Worm (Caenorhabditis elegans) whole organism, L3 larva: ENCODE data around the gene cyp-33D1.
A peak's percentile ranks its signal among the peaks of the same experiment; 100 is the strongest.

Experiments
- aly-2 ChIP-seq: fragments of 150-350 bp; optimal IDR thresholded peaks from 2 replicates; lab custom pipeline; 2014; ENCODE audit warnings: missing biosample characterization, missing genetic modification characterization
- ama-1 ChIP-seq: fragments of 150-350 bp; optimal IDR thresholded peaks from 2 replicates; lab custom pipeline; 2018
- ceh-28 ChIP-seq: fragments of 150-350 bp; optimal IDR thresholded peaks from 2 replicates; lab custom pipeline; 2014; ENCODE audit warnings: missing biosample characterization, missing genetic modification reagents, missing genetic modification characterization
- ceh-82 ChIP-seq: fragments of 150-350 bp; optimal IDR thresholded peaks from 2 replicates; lab custom pipeline; 2014; ENCODE audit warnings: missing biosample characterization, missing genetic modification characterization
- ceh-9 ChIP-seq: sonication (generic microtip); optimal IDR thresholded peaks from 2 replicates; lab custom pipeline; 2018; ENCODE audit warnings: missing biosample characterization, missing genetic modification characterization
- daf-12 ChIP-seq: fragments of 150-350 bp; optimal IDR thresholded peaks from 2 replicates; lab custom pipeline; 2014; ENCODE audit warnings: missing biosample characterization, missing genetic modification reagents, missing genetic modification characterization
- elt-1 ChIP-seq: fragments of 150-350 bp; optimal IDR thresholded peaks from 2 replicates; lab custom pipeline; 2014; ENCODE audit warnings: missing biosample characterization, missing genetic modification characterization
- elt-2 ChIP-seq: sonication (generic microtip); optimal IDR thresholded peaks from 2 replicates; lab custom pipeline; 2016; ENCODE audit warnings: missing genetic modification reagents, mild to moderate bottlenecking, missing genetic modification characterization, missing compliant biosample characterization
- eor-1 ChIP-seq, 2 experiments: fragments of 150-350 bp; optimal IDR thresholded peaks; 2 replicates each; lab custom pipeline; 2014 to 2018; ENCODE audit warnings: missing biosample characterization in 2 of 2, missing genetic modification characterization in 2 of 2
- fkh-2 ChIP-seq: fragments of 150-350 bp; optimal IDR thresholded peaks from 2 replicates; lab custom pipeline; 2014; ENCODE audit warnings: missing biosample characterization, missing genetic modification reagents, missing genetic modification characterization
- jun-1 ChIP-seq: fragments of 150-350 bp; optimal IDR thresholded peaks from 2 replicates; lab custom pipeline; 2014; ENCODE audit warnings: missing biosample characterization, missing genetic modification reagents, missing genetic modification characterization
- lsy-12 ChIP-seq: sonication (generic microtip); optimal IDR thresholded peaks from 2 replicates; lab custom pipeline; 2016; ENCODE audit warnings: mild to moderate bottlenecking, missing genetic modification characterization, missing compliant biosample characterization
- nhr-12 ChIP-seq: fragments of 150-350 bp; optimal IDR thresholded peaks from 2 replicates; lab custom pipeline; 2014; ENCODE audit warnings: missing biosample characterization, missing genetic modification characterization
- nhr-23 ChIP-seq: fragments of 150-350 bp; optimal IDR thresholded peaks from 2 replicates; lab custom pipeline; 2014; ENCODE audit warnings: missing biosample characterization, missing genetic modification reagents, missing genetic modification characterization
- nhr-237 ChIP-seq: fragments of 150-350 bp; optimal IDR thresholded peaks from 2 replicates; lab custom pipeline; 2014; ENCODE audit warnings: missing biosample characterization, missing genetic modification characterization
- nhr-25 ChIP-seq: sonication (generic microtip); optimal IDR thresholded peaks from 2 replicates; lab custom pipeline; 2017; ENCODE audit warnings: missing biosample characterization, missing genetic modification characterization
- nhr-28 ChIP-seq: fragments of 150-350 bp; optimal IDR thresholded peaks from 2 replicates; lab custom pipeline; 2014; ENCODE audit warnings: missing biosample characterization, missing genetic modification characterization
- nhr-76 ChIP-seq: fragments of 150-350 bp; sonication (generic microtip); optimal IDR thresholded peaks from 5 replicates; lab custom pipeline; 2014; ENCODE audit warnings: missing biosample characterization, missing genetic modification characterization
- pha-4 ChIP-seq: fragments of 150-350 bp; optimal IDR thresholded peaks from 2 replicates; lab custom pipeline; 2014; ENCODE audit warnings: missing biosample characterization, missing genetic modification reagents, missing genetic modification characterization
- pqm-1 ChIP-seq: fragments of 150-350 bp; optimal IDR thresholded peaks from 2 replicates; lab custom pipeline; 2017; ENCODE audit warnings: missing biosample characterization, missing genetic modification characterization, inconsistent platforms
- sea-2 ChIP-seq: fragments of 150-350 bp; sonication (generic microtip); optimal IDR thresholded peaks from 4 replicates; lab custom pipeline; 2014; ENCODE audit warnings: missing biosample characterization, missing genetic modification reagents, missing genetic modification characterization
- skn-1 ChIP-seq: fragments of 150-350 bp; optimal IDR thresholded peaks from 2 replicates; lab custom pipeline; 2014; ENCODE audit warnings: missing biosample characterization, missing genetic modification characterization
- snpc-4 ChIP-seq: fragments of 150-350 bp; optimal IDR thresholded peaks from 2 replicates; lab custom pipeline; 2014; ENCODE audit warnings: missing biosample characterization, missing genetic modification characterization
- tbx-2 ChIP-seq: sonication (generic microtip); optimal IDR thresholded peaks from 2 replicates; lab custom pipeline; 2016; ENCODE audit warnings: mild to moderate bottlenecking, missing genetic modification characterization, missing compliant biosample characterization
- unc-39 ChIP-seq: sonication (generic microtip); optimal IDR thresholded peaks from 4 replicates; lab custom pipeline; 2017; ENCODE audit warnings: missing biosample characterization, missing genetic modification characterization
- unc-62 ChIP-seq: fragments of 150-350 bp; sonication (generic microtip); optimal IDR thresholded peaks from 4 replicates; lab custom pipeline; 2014; ENCODE audit warnings: missing biosample characterization, missing genetic modification reagents, missing genetic modification characterization
- zag-1 ChIP-seq: fragments of 150-350 bp; optimal IDR thresholded peaks from 2 replicates; lab custom pipeline; 2014; ENCODE audit warnings: missing biosample characterization, missing genetic modification characterization
- ztf-11 ChIP-seq: fragments of 150-350 bp; optimal IDR thresholded peaks from 2 replicates; lab custom pipeline; 2014; ENCODE audit warnings: missing biosample characterization, missing genetic modification characterization

cyp-33D1 gene

DNA sequence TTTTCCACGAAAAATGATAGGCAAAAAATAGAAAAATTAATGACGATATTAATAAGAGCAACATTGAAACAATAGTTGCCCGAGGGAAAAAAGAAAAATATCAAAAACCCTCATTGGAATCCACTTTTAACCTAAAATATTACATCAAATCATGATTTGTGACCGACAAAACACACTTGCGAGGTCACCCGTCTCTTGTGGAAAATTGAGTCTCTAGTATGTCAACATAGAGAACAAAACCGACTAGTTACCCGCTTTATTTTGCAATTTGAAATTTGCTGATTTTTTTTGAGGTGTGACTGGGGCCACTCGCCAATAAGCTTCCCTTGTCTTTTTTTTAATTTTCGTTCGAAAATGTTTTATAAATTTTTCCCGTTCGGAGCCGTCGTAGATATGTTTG, at the start of gene cyp-33D1:
TSS of gene cyp-33D1 (minus strand) at position 101 of the 400 bp plus-strand sequence.
- TF ChIP-seq ama-1 (lab: Kevin White, UChicago) (no peak), daf-12 (no peak), eor-1 (tag; optimal IDR thresholded peaks at IDR 0.05; lab: Kevin White, UChicago) (no peak), snpc-4 (tag; lab: Kevin White, UChicago) (no peak), unc-62 (GFP tag; lab: Kevin White, UChicago) (no peak), elt-1 (tag; lab: Kevin White, UChicago) (no peak), sea-2 (GFP tag; lab: Kevin White, UChicago) (no peak), nhr-25 (tag; lab: Kevin White, UChicago) (no peak), zag-1 (tag; lab: Kevin White, UChicago) (no peak), ceh-28 (tag; lab: Kevin White, UChicago) (no peak)

DNA sequence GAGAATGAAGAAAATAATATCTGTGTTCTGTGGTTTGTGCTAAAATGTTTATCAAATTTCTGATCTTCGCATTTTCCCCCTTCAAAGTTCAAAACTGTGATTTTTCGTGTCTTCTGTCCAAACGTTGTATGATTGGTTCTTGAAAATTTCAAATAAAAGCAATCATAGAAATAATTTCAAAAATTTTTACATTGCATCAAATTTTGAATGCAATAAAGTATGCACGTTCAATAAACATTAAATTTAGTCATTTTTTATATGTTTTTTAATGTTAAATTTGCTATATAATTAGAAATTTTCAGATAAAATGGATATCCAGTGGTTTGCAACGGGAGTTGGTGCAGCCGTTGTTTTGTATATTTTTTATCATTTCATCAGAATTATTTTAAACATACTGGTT, 48.4 kb upstream of the cyp-33D1 start, which contains the start of gene stdh-2:
TSS of gene stdh-2 (plus strand) at position 301 of the 400 bp plus-strand sequence.
- no peak for TF ChIP-seq nhr-25 (tag; lab: Kevin White, UChicago)
- no peak for TF ChIP-seq aly-2 (tag; lab: Kevin White, UChicago)
- TF ChIP-seq sea-2 (GFP tag; lab: Kevin White, UChicago): no peak
- no peak for TF ChIP-seq unc-62 (GFP tag; lab: Kevin White, UChicago)
- TF ChIP-seq nhr-237 (tag; lab: Kevin White, UChicago): no peak
- TF ChIP-seq daf-12: no peak
- TF ChIP-seq nhr-76 (tag; lab: Kevin White, UChicago): no peak
- TF ChIP-seq snpc-4 (tag; lab: Kevin White, UChicago): no peak
- no peak for TF ChIP-seq elt-1 (tag; lab: Kevin White, UChicago)
- TF ChIP-seq pha-4: no peak

DNA sequence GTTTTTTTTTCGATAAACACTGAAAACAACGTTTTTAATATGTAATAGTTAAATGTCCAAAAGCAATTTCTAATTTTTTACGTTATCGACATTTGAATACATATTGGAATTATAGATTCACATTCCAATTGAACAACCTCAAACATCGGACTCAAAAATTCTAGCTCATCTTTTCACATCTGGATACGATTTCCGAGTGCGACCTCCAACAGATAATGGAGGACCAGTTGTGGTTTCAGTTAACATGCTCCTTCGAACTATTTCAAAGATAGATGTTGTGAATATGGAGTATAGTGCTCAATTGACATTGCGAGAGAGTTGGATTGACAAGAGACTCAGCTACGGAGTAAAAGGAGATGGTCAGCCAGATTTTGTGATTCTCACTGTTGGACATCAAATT, 44.4 kb upstream of the cyp-33D1 start:
- no peak for TF ChIP-seq daf-12
- TF ChIP-seq unc-39 (tag; lab: Kevin White, UChicago): no peak
- TF ChIP-seq ztf-11 (tag; lab: Kevin White, UChicago): no peak
- TF ChIP-seq elt-2: no peak
- no peak for TF ChIP-seq nhr-23 (tag; lab: Kevin White, UChicago)
- no peak for TF ChIP-seq nhr-28 (tag; lab: Kevin White, UChicago)
- TF ChIP-seq lsy-12 (tag; lab: Kevin White, UChicago): no peak
- no peak for TF ChIP-seq skn-1 (tag; lab: Kevin White, UChicago)
- TF ChIP-seq elt-1 (tag; lab: Kevin White, UChicago): no peak
- no peak for TF ChIP-seq zag-1 (tag; lab: Kevin White, UChicago)
- TF ChIP-seq nhr-25 (tag; lab: Kevin White, UChicago): no peak

DNA sequence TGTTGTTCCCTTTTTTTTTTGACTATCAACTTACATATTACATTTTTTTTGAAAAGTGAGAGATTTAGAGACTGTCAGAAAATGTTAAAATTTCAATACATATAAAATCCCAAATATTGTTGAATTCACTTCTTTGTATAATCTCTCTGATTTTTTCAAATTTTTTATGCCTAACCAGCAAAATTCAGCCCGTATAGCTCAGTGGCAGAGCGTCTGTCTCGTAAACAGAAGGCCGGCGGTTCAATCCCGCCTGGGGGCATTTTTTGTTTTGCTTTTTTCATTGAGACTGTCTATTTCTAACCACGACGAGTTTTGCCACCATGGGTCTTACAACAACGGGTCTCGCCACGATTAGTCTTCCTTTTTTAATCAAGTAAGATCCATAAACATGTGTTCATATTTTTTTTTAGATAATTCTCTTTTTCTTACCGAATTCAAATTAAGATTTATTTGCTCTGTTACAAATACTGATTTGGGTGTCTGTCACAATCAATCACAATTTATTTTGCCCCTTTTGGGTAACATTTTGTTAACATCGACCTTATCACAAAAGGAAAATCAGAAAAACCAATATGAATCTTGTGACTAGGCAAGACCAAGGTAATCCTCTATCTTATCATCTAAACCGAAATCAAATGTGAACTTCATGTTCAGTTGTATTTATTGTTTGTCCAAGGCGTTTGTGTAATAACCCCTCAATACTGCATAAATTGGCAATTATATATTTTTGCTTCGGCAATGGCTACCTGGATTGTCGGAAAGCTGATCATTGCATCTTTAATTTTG, 43.5 kb upstream of the cyp-33D1 start, which contains the start of gene glc-1:
TSS of gene glc-1 (plus strand) at position 663 of the 786 bp plus-strand sequence.
- TF ChIP-seq nhr-28 (tag; lab: Kevin White, UChicago) (no peak), elt-2 (peak; percentile 40), pqm-1 (tag; lab: Kevin White, UChicago) (peak; percentile 10)

DNA sequence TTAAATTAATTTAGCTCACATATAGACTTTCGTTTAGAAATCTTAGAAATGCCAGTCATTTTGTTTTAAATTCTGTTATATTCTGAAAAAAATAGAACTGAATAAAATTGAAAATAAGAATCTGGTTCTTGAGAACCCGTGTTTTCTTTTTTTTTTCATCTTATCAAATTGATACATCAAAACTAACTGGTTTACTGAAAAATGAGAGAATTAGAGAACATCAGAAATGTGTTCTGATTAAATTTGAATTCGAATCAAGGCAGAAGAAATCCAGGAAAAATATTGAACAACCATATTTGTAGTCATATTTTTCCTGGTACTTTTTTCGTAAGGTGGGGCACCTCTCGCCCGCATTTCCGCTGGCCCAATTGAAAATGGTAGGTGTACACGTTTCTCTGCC, 42.9 kb upstream of the cyp-33D1 start, which contains the start of gene F11A5.15:
TSS of gene F11A5.15 (minus strand) at position 101 of the 400 bp plus-strand sequence.
- no peak for TF ChIP-seq nhr-28 (tag; lab: Kevin White, UChicago)
- TF ChIP-seq eor-1 (tag; optimal IDR thresholded peaks at IDR 0.05; lab: Kevin White, UChicago): no peak
- no peak for TF ChIP-seq tbx-2 (tag; lab: Kevin White, UChicago)
- TF ChIP-seq ceh-82 (tag; lab: Kevin White, UChicago): no peak
- TF ChIP-seq ceh-9: no peak
- no peak for TF ChIP-seq jun-1 (tag; lab: Kevin White, UChicago)
- TF ChIP-seq nhr-12: no peak
- no peak for TF ChIP-seq pqm-1 (tag; lab: Kevin White, UChicago)
- TF ChIP-seq sea-2 (GFP tag; lab: Kevin White, UChicago): no peak

DNA sequence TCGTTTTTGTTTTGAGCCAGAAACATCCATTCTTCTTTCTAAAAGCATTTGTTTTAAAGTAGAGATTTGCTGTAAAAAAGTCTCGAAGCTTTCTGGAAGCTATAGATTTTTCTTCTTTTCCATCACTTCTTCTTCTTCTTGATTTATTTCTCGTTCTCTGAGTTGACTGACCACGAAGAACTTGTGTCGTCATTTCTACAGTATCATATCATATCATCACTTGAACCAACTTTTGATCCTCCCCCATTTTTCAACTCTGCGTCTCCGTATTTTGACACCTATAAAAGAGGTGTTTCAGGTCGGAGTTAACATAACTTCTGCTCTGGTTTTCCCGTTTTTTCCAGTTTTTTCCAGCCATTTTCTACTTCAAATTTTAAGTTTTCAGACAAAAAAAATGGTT, 38.8 kb upstream of the cyp-33D1 start, which contains the start of gene F11A5.9:
TSS of gene F11A5.9 (plus strand) at position 386 of the 400 bp plus-strand sequence.
- no peak for TF ChIP-seq daf-12
- no peak for TF ChIP-seq tbx-2 (tag; lab: Kevin White, UChicago)
- no peak for TF ChIP-seq nhr-237 (tag; lab: Kevin White, UChicago)
- TF ChIP-seq pqm-1 (tag; lab: Kevin White, UChicago): no peak
- no peak for TF ChIP-seq fkh-2 (tag; lab: Kevin White, UChicago)
- TF ChIP-seq ama-1 (lab: Kevin White, UChicago): no peak
- TF ChIP-seq nhr-12: no peak
- no peak for TF ChIP-seq aly-2 (tag; lab: Kevin White, UChicago)
- no peak for TF ChIP-seq elt-1 (tag; lab: Kevin White, UChicago)
